Fruit fly (Drosophila melanogaster): ENCODE measurements around the gene Lkr.

DNA sequence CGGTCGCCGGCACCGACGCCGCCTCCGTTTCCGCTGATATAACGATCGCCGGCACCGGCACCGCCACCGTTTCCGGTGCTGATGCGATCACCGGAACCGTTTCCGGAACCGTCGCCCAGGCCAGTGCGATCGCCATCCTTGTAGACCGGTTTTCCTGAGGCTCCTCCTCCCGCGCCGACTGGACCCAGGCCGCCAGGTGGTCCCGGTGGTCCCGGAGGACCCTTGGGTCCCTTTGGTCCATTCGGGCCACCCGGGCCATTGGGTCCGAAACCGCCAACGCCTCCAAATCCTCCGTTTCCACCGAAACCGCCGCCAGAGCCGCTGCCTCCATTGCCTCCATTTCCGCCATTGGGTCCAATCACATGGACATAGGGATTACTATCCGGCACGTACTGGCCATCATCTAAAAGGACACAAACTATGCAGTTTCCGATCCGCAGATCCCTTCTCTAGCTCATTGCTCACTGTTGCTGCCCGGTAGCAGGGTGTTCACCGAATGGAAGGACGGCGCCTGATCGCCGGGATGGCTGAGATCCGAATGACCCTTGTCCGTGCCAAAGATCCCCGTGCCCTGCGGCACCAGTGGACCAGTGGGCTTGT lies 13.7 kb upstream of the Lkr start:
- TF ChIP-seq psq (optimal IDR thresholded peaks at IDR 0.05) (no peak), usp (GFP tag; optimal IDR thresholded peaks at IDR 0.05) (no peak), CG8478 (optimal IDR thresholded peaks at IDR 0.05) (no peak)
